Worm (Caenorhabditis elegans): Measurements from ENCODE around the gene F23B2.10.

DNA sequence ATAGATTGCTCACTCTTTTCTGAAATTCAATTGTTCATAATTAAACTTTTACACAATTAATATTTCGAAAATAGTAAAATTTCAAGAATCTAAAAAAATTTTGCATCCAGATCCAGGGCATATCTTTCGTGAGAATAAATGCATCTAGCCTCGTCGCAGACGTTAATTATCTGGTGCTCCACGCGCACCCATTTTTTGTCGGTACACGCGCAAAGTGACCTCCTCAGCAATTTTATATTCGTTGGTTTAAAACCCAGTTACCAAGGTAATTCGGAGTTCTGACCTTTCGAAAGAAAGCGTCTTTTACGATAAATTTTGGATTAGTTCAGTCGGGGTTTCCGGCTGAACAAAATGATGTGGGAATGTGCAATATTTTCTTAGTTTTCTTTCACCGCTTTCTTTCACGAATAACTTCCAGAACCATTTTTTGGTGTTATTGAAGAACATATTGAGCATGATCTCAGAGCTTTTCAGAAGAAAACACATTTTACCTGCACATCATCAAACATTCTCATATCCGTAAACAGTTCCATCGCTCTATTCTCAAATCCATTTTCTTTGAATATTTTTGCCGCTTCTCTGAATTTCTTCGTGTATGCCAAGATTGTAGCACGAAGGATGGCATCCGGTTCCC is 13.9 kb downstream of the F23B2.10 start:
- no peak for TF ChIP-seq unc-39 (tag; optimal IDR thresholded peaks at IDR 0.05)
- TF ChIP-seq nhr-28 (tag; optimal IDR thresholded peaks at IDR 0.05): no peak

Measured in whole organism, mixed stage, embryonic.